Worm (Caenorhabditis elegans) whole organism, L1 larva: Measurements from ENCODE around the gene F09E10.5.

ENCODE experiments used
- C04F5.9 ChIP-seq: sonication (generic microtip); optimal IDR thresholded peaks from 2 replicates; lab custom pipeline; 2016; ENCODE audit warnings: missing genetic modification characterization, missing compliant biosample characterization
- C16A3.4 ChIP-seq: fragments of 150-350 bp; optimal IDR thresholded peaks from 2 replicates; lab custom pipeline; 2014; ENCODE audit warnings: missing biosample characterization, missing genetic modification characterization
- C34B4.2 ChIP-seq: sonication (generic microtip); optimal IDR thresholded peaks from 2 replicates; lab custom pipeline; 2017; ENCODE audit warnings: mild to moderate bottlenecking, missing genetic modification characterization, missing compliant biosample characterization
- F16B12.6 ChIP-seq: fragments of 150-350 bp; optimal IDR thresholded peaks from 2 replicates; lab custom pipeline; 2014; ENCODE audit warnings: missing biosample characterization, missing genetic modification characterization
- Y116A8C.19 ChIP-seq: sonication (generic microtip); optimal IDR thresholded peaks from 2 replicates; lab custom pipeline; 2016; ENCODE audit warnings: missing compliant biosample characterization, missing genetic modification characterization, borderline replicate concordance
- alr-1 ChIP-seq: fragments of 200-800 bp; sonication (Bioruptor generic); optimal IDR thresholded peaks from 2 replicates; lab custom pipeline; 2018; ENCODE audit warnings: borderline replicate concordance, mild to moderate bottlenecking, missing genetic modification characterization, missing compliant biosample characterization
- ama-1 ChIP-seq: fragments of 150-350 bp; optimal IDR thresholded peaks from 2 replicates; lab custom pipeline; 2014
- blmp-1 ChIP-seq: fragments of 150-350 bp; optimal IDR thresholded peaks from 2 replicates; lab custom pipeline; 2014; ENCODE audit warnings: missing biosample characterization, missing genetic modification characterization
- ceh-8 ChIP-seq: fragments of 200-800 bp; sonication (Bioruptor generic); optimal IDR thresholded peaks from 2 replicates; lab custom pipeline; 2018; ENCODE audit warnings: mild to moderate bottlenecking, missing genetic modification characterization, moderate library complexity, missing compliant biosample characterization
- ceh-82 ChIP-seq, 3 experiments: fragments of 150-350 bp in 1 of 3; sonication (generic microtip) in 2 of 3; optimal IDR thresholded peaks; 2 replicates each; lab custom pipeline; 2014 to 2017; ENCODE audit warnings: missing biosample characterization in 3 of 3, missing genetic modification characterization in 3 of 3
- ceh-88 ChIP-seq: fragments of 200-800 bp; sonication (Bioruptor generic); IDR thresholded peaks from 2 replicates; pipeline ENCODE4 v1.3.6; 2022; ENCODE audit warnings: missing genetic modification characterization, missing compliant biosample characterization
- ces-1 ChIP-seq: fragments of 150-350 bp; optimal IDR thresholded peaks from 2 replicates; lab custom pipeline; 2014; ENCODE audit warnings: missing biosample characterization, missing genetic modification reagents, missing genetic modification characterization
- dsc-1 ChIP-seq: sonication (generic microtip); optimal IDR thresholded peaks from 2 replicates; lab custom pipeline; 2016; ENCODE audit warnings: mild to moderate bottlenecking, missing genetic modification characterization, missing compliant biosample characterization
- egl-13 ChIP-seq: sonication (generic microtip); optimal IDR thresholded peaks from 2 replicates; lab custom pipeline; 2016; ENCODE audit warnings: missing genotype, missing genetic modification reagents, missing genetic modification characterization, missing compliant biosample characterization
- egl-27 ChIP-seq, 2 experiments: fragments of 150-350 bp in 1 of 2; sonication (generic microtip); optimal IDR thresholded peaks; 3 replicates each; lab custom pipeline; 2017 to 2018; ENCODE audit warnings: missing biosample characterization in 2 of 2, missing genetic modification characterization in 2 of 2, missing genetic modification reagents in 2 of 2
- elt-3 ChIP-seq, 6 experiments: fragments of 150-350 bp in 1 of 6; sonication (generic microtip); optimal IDR thresholded peaks; 2 replicates each; lab custom pipeline; 2017 to 2018; ENCODE audit warnings: missing biosample characterization in 6 of 6, missing genetic modification characterization in 6 of 6, inconsistent platforms in 1 of 6
- fkh-10 ChIP-seq: sonication (generic microtip); optimal IDR thresholded peaks from 2 replicates; lab custom pipeline; 2017; ENCODE audit warnings: missing biosample characterization, missing genetic modification reagents, missing genetic modification characterization
- fkh-4 ChIP-seq: sonication (generic microtip); optimal IDR thresholded peaks from 2 replicates; lab custom pipeline; 2016; ENCODE audit warnings: missing compliant biosample characterization, missing genetic modification characterization, borderline replicate concordance
- fkh-8 ChIP-seq: sonication (generic microtip); optimal IDR thresholded peaks from 2 replicates; lab custom pipeline; 2016; ENCODE audit warnings: mild to moderate bottlenecking, missing genetic modification characterization, missing compliant biosample characterization
- irx-1 ChIP-seq: sonication (generic microtip); optimal IDR thresholded peaks from 2 replicates; lab custom pipeline; 2016; ENCODE audit warnings: missing genetic modification characterization, missing compliant biosample characterization
- isw-1 ChIP-seq: fragments of 200-800 bp; sonication (Bioruptor generic); IDR thresholded peaks from 2 replicates; pipeline ENCODE4 v1.3.6; 2022; ENCODE audit warnings: missing genetic modification characterization, missing compliant biosample characterization
- jun-1 ChIP-seq: fragments of 150-350 bp; optimal IDR thresholded peaks from 2 replicates; lab custom pipeline; 2014; ENCODE audit warnings: missing biosample characterization, missing genetic modification reagents, missing genetic modification characterization
- lin-15B ChIP-seq: fragments of 150-350 bp; sonication (generic microtip); optimal IDR thresholded peaks from 3 replicates; lab custom pipeline; 2014; ENCODE audit warnings: missing biosample characterization, missing genetic modification characterization
- lin-39 ChIP-seq: fragments of 150-350 bp; optimal IDR thresholded peaks from 2 replicates; lab custom pipeline; 2014; ENCODE audit warnings: missing biosample characterization, missing genetic modification reagents, missing genetic modification characterization
- lir-3 ChIP-seq: sonication (generic microtip); optimal IDR thresholded peaks from 2 replicates; lab custom pipeline; 2016; ENCODE audit warnings: mild to moderate bottlenecking, missing genetic modification characterization, moderate library complexity, missing compliant biosample characterization; ENCODE audit not compliant: poor library complexity
- mef-2 ChIP-seq: fragments of 150-350 bp; optimal IDR thresholded peaks from 2 replicates; lab custom pipeline; 2014; ENCODE audit warnings: missing biosample characterization, missing genetic modification characterization
- mep-1 ChIP-seq: fragments of 150-350 bp; optimal IDR thresholded peaks from 2 replicates; lab custom pipeline; 2014; ENCODE audit warnings: missing biosample characterization, missing genetic modification characterization
- nhr-11 ChIP-seq: fragments of 150-350 bp; optimal IDR thresholded peaks from 2 replicates; lab custom pipeline; 2014; ENCODE audit warnings: missing biosample characterization, missing genetic modification characterization
- nhr-19 ChIP-seq: fragments of 200-800 bp; sonication (Bioruptor generic); conservative IDR thresholded peaks from 2 replicates; pipeline ENCODE4 v1.3.6; 2022; ENCODE audit warnings: missing genetic modification characterization, missing compliant biosample characterization
- nhr-47 ChIP-seq: sonication (generic microtip); optimal IDR thresholded peaks from 2 replicates; lab custom pipeline; 2016; ENCODE audit warnings: mild to moderate bottlenecking, missing genetic modification characterization, moderate library complexity, missing compliant biosample characterization
- nhr-76 ChIP-seq: sonication (generic microtip); optimal IDR thresholded peaks from 2 replicates; lab custom pipeline; 2017; ENCODE audit warnings: missing biosample characterization, missing genetic modification characterization
- nhr-77 ChIP-seq: fragments of 150-350 bp; optimal IDR thresholded peaks from 2 replicates; lab custom pipeline; 2014; ENCODE audit warnings: missing biosample characterization, missing genetic modification characterization
- nhr-90 ChIP-seq: sonication (generic microtip); optimal IDR thresholded peaks from 2 replicates; lab custom pipeline; 2016; ENCODE audit warnings: mild to moderate bottlenecking, missing genetic modification characterization, missing compliant biosample characterization; ENCODE audit not compliant: poor library complexity
- pag-3 ChIP-seq: sonication (generic microtip); optimal IDR thresholded peaks from 2 replicates; lab custom pipeline; 2017; ENCODE audit warnings: missing genetic modification characterization, mild to moderate bottlenecking, missing compliant biosample characterization, antibody characterized with exemption, borderline replicate concordance; ENCODE audit not compliant: insufficient read depth
- pax-3 ChIP-seq: fragments of 200-800 bp; sonication (Bioruptor generic); optimal IDR thresholded peaks from 2 replicates; lab custom pipeline; 2018; ENCODE audit warnings: mild to moderate bottlenecking, missing genetic modification characterization, moderate library complexity, missing compliant biosample characterization
- pqm-1 ChIP-seq: sonication (generic microtip); optimal IDR thresholded peaks from 3 replicates; lab custom pipeline; 2017; ENCODE audit warnings: missing biosample characterization, missing genetic modification characterization
- rnt-1 ChIP-seq: sonication (generic microtip); optimal IDR thresholded peaks from 2 replicates; lab custom pipeline; 2016; ENCODE audit warnings: mild to moderate bottlenecking, missing genetic modification characterization, moderate library complexity, missing compliant biosample characterization
- skn-1 ChIP-seq: fragments of 150-350 bp; optimal IDR thresholded peaks from 2 replicates; lab custom pipeline; 2014; ENCODE audit warnings: missing biosample characterization, missing genetic modification characterization
- snpc-4 ChIP-seq: fragments of 150-350 bp; optimal IDR thresholded peaks from 2 replicates; lab custom pipeline; 2014; ENCODE audit warnings: missing biosample characterization, missing genetic modification characterization
- sox-4 ChIP-seq: sonication (generic microtip); optimal IDR thresholded peaks from 2 replicates; lab custom pipeline; 2016; ENCODE audit warnings: missing genetic modification characterization, missing compliant biosample characterization
- sptf-1 ChIP-seq: fragments of 150-350 bp; optimal IDR thresholded peaks from 2 replicates; lab custom pipeline; 2014; ENCODE audit warnings: missing biosample characterization, missing genetic modification characterization
- swsn-7 ChIP-seq: sonication (generic microtip); optimal IDR thresholded peaks from 2 replicates; lab custom pipeline; 2016; ENCODE audit warnings: missing genetic modification characterization, missing compliant biosample characterization
- tbx-2 ChIP-seq: sonication (generic microtip); optimal IDR thresholded peaks from 2 replicates; lab custom pipeline; 2016; ENCODE audit warnings: missing genetic modification characterization, missing compliant biosample characterization
- tlp-1 ChIP-seq: fragments of 150-350 bp; optimal IDR thresholded peaks from 2 replicates; lab custom pipeline; 2014; ENCODE audit warnings: missing biosample characterization, missing genetic modification characterization
- unc-130 ChIP-seq: fragments of 150-350 bp; optimal IDR thresholded peaks from 2 replicates; lab custom pipeline; 2017; ENCODE audit warnings: missing biosample characterization, missing genetic modification characterization, inconsistent platforms
- unc-62 ChIP-seq: fragments of 150-350 bp; optimal IDR thresholded peaks from 2 replicates; lab custom pipeline; 2014; ENCODE audit warnings: missing biosample characterization, missing genetic modification reagents, missing genetic modification characterization
- unc-86 ChIP-seq: sonication (generic microtip); optimal IDR thresholded peaks from 2 replicates; lab custom pipeline; 2016; ENCODE audit warnings: missing genetic modification characterization, missing compliant biosample characterization
- vab-15 ChIP-seq: sonication (generic microtip); optimal IDR thresholded peaks from 2 replicates; lab custom pipeline; 2017; ENCODE audit warnings: missing genotype, mild to moderate bottlenecking, missing genetic modification characterization, missing compliant biosample characterization
- xbp-1 ChIP-seq: sonication (generic microtip); optimal IDR thresholded peaks from 2 replicates; lab custom pipeline; 2016; ENCODE audit warnings: missing genetic modification characterization, missing compliant biosample characterization
- zag-1 ChIP-seq: fragments of 150-350 bp; optimal IDR thresholded peaks from 2 replicates; lab custom pipeline; 2014; ENCODE audit warnings: missing biosample characterization, missing genetic modification characterization
- zip-4 ChIP-seq: fragments of 200-800 bp; sonication (Bioruptor generic); optimal IDR thresholded peaks from 2 replicates; lab custom pipeline; 2018; ENCODE audit warnings: mild to moderate bottlenecking, missing genetic modification characterization, moderate library complexity, missing compliant biosample characterization
- ztf-11 ChIP-seq, 2 experiments: sonication (generic microtip); optimal IDR thresholded peaks; 2 replicates each; lab custom pipeline; 2016 to 2017; ENCODE audit warnings: missing genetic modification characterization in 2 of 2, missing biosample characterization in 1 of 2, missing compliant biosample characterization in 1 of 2

The F09E10.5 gene

DNA sequence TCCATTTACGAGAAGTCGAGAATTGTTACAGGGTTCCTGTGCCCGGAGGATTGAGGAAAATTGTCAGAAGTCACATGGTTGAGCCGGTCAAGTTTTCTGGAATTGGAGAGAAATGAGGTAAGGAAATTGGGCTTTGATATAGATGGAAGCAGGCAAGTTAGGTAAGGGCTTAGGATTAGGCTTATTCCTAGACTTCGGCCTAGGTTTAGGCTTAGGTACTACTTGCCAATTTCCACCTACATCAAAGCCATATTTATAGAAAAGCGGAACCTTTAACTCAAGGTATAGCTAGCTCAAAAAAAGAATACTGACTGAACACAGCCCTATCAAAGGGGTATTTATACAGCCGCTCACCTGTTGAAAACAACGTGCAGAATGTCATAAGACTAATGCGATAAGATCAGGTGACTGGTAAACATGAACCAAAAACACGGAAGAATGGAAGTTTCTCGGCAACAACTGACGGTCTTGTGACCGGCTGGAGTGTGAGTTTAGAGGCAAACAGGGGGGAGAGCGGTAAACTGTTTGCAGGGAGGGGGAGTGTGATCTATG, 10.4 kb upstream of the F09E10.5 start (continued):
- peak; percentile 68 for TF ChIP-seq C34B4.2 (tag; lab: Kevin White, UChicago)
- TF ChIP-seq dsc-1 (tag; lab: Kevin White, UChicago) = no peak
- TF ChIP-seq sptf-1 (tag; lab: Kevin White, UChicago) = no peak
- TF ChIP-seq ceh-88 (GFP tag; lab: Robert Waterston, UW) = peak; percentile 63
- peak; percentile 82 for TF ChIP-seq lin-39
- TF ChIP-seq fkh-4 (tag; lab: Kevin White, UChicago) = no peak
- TF ChIP-seq ceh-8 (GFP tag; lab: Kevin White, UChicago) = no peak
- peak in 1 of 2 experiments; percentile 20 for TF ChIP-seq ztf-11 (tag; optimal IDR thresholded peaks at IDR 0.05; lab: Kevin White, UChicago)
- peak; percentile 96 for TF ChIP-seq unc-130 (tag; lab: Kevin White, UChicago)
- TF ChIP-seq fkh-10 = no peak
- TF ChIP-seq egl-13 (tag; lab: Kevin White, UChicago) = no peak
- peak; percentile 98 for TF ChIP-seq C16A3.4 (tag; lab: Kevin White, UChicago)
- TF ChIP-seq nhr-47 = peak; percentile 92
- peak; percentile 64 for TF ChIP-seq zip-4 (GFP tag; lab: Kevin White, UChicago)
- TF ChIP-seq isw-1 (GFP tag; lab: Robert Waterston, UW) = 0 out of 2 replicates have a peak, but pooled peaks have one; percentile 3
- peak; percentile 49 for TF ChIP-seq snpc-4 (tag; lab: Kevin White, UChicago)
- peak; percentile 95 for TF ChIP-seq nhr-19 (GFP tag; lab: Robert Waterston, UW)
- peak in 1 of 3 experiments; percentile 2 for TF ChIP-seq ceh-82 (tag; optimal IDR thresholded peaks at IDR 0.05; lab: Kevin White, UChicago)
- no peak for TF ChIP-seq alr-1
- no peak for TF ChIP-seq unc-86
- TF ChIP-seq vab-15 = peak; percentile 79
- peak; percentile 15 for TF ChIP-seq F16B12.6 (tag; lab: Kevin White, UChicago)
- TF ChIP-seq fkh-8 (tag; lab: Kevin White, UChicago) = peak; percentile 17
- TF ChIP-seq elt-3 (tag; optimal IDR thresholded peaks at IDR 0.05; lab: Kevin White, UChicago) = peak; percentile 34 to 100 (median 85)
- TF ChIP-seq zag-1 (tag; lab: Kevin White, UChicago) = no peak
- no peak for TF ChIP-seq ces-1 (GFP tag; lab: Kevin White, UChicago)
- TF ChIP-seq lir-3 = peak; percentile 88
- TF ChIP-seq pqm-1 (tag; lab: Kevin White, UChicago) = no peak
- TF ChIP-seq nhr-11 (tag; lab: Kevin White, UChicago) = peak; percentile 75
- peak; percentile 90 for TF ChIP-seq blmp-1
- peak; percentile 95 for TF ChIP-seq skn-1 (tag; lab: Kevin White, UChicago)
- peak; percentile 70 for TF ChIP-seq jun-1 (tag; lab: Kevin White, UChicago)
- no peak for TF ChIP-seq mef-2 (tag; lab: Kevin White, UChicago)
- peak; percentile 91 for TF ChIP-seq irx-1 (tag; lab: Kevin White, UChicago)
- peak; percentile 98 for TF ChIP-seq nhr-90 (tag; lab: Kevin White, UChicago)
- TF ChIP-seq pag-3 (tag; lab: Kevin White, UChicago) = no peak
- TF ChIP-seq rnt-1 (tag; lab: Kevin White, UChicago) = peak; percentile 91
- no peak for TF ChIP-seq unc-62
- TF ChIP-seq egl-27 (tag; optimal IDR thresholded peaks at IDR 0.05; lab: Kevin White, UChicago) = peak in 1 of 2 experiments; percentile 8
- peak; percentile 82 for TF ChIP-seq xbp-1
- TF ChIP-seq tlp-1 (tag; lab: Kevin White, UChicago) = peak; percentile 6
- TF ChIP-seq nhr-77 (tag; lab: Kevin White, UChicago) = peak; percentile 86
- no peak for TF ChIP-seq Y116A8C.19 (tag; lab: Kevin White, UChicago)
- no peak for TF ChIP-seq nhr-76
- peak; percentile 85 for TF ChIP-seq swsn-7 (tag; lab: Kevin White, UChicago)
- peak; percentile 83 for TF ChIP-seq mep-1 (tag; lab: Kevin White, UChicago)
- TF ChIP-seq pax-3 = peak; percentile 84
- peak; percentile 49 for TF ChIP-seq sox-4 (tag; lab: Kevin White, UChicago)
- peak; percentile 96 for TF ChIP-seq tbx-2 (tag; lab: Kevin White, UChicago)
- TF ChIP-seq lin-15B = no peak
- peak; percentile 99 for TF ChIP-seq ama-1 (lab: Kevin White, UChicago)
- TF ChIP-seq C04F5.9 = peak; percentile 76
